Fruit fly (Drosophila melanogaster): ENCODE data around the gene CG11898.

Gene CG11898

dm6 chr3R:29148072-29148471 is 17.4 kb upstream of the CG11898 start, which contains the start of the genes CG11882 and Pglym78:
Gene CG11882, minus strand, starts transcription at chr3R:29148172.
Gene Pglym78, plus strand, starts transcription at chr3R:29148248.
- no peak for TF ChIP-seq pan (optimal IDR thresholded peaks at IDR 0.05)
- no peak for TF ChIP-seq usp (GFP tag; optimal IDR thresholded peaks at IDR 0.05)
- TF ChIP-seq EcR (GFP tag; optimal IDR thresholded peaks at IDR 0.05) = no peak
- no peak for TF ChIP-seq psq (optimal IDR thresholded peaks at IDR 0.05)
- TF ChIP-seq CG8478 (optimal IDR thresholded peaks at IDR 0.05) = no peak

DNA sequence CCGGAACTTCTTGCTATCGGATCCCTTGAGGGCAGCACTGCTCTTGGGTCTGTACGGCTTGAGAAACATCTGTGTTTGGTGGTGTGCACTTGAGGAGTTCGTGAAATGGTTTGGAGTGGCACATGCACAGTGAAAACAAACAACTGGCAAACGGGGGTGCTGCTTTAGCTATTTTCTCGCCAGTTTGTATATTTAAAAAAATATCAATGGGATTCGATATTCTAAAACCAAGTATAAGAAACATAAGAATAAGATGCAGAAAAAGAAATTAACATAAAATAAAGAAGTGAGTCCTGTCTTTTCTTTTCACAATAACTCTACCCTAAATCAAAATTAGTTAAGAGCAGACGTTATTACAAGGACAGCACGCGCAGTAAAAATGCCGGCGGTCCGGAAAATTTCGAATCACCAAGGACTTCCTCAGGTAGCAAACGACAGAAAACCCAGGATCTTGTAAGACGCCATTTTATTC is 13.8 kb upstream of the CG11898 start, which contains the start of gene eIF2D:
TSS of gene eIF2D (minus strand) at position 174 of the 472 bp plus-strand sequence.
- TF ChIP-seq Dll (optimal IDR thresholded peaks at IDR 0.05) (no peak), EcR (GFP tag; optimal IDR thresholded peaks at IDR 0.05) (no peak), CG8478 (optimal IDR thresholded peaks at IDR 0.05) (no peak), usp (GFP tag; optimal IDR thresholded peaks at IDR 0.05) (no peak), psq (optimal IDR thresholded peaks at IDR 0.05) (no peak), pan (optimal IDR thresholded peaks at IDR 0.05) (no peak)

DNA sequence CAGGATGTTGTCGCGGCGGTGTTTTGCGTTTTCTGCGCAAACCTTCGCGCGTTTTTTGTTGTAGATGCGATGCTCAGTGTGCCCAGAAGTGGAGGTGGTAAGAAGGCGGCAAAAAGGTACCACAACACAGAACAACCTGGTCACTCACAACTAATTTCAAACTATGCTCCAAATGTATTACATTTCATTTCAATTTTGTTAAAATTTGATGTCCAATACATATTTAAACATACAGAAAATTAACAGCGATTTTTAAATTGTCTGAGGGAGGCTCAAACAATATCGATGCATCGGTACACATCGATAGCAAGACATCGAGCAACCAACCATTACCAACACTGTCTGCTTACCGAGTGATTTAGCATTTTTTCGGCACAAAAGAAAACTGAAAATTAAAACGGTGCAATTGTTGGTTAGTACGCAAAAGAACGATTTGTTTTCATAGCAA is 12.2 kb upstream of the CG11898 start, which contains the start of the genes Slbp and Rpn2:
TSS of gene Slbp (minus strand) at position 70 of the 448 bp plus-strand sequence.
TSS of gene Rpn2 (plus strand) at position 328 of the 448 bp plus-strand sequence.
- TF ChIP-seq Dll (optimal IDR thresholded peaks at IDR 0.05) (no peak), pan (optimal IDR thresholded peaks at IDR 0.05) (no peak), CG8478 (optimal IDR thresholded peaks at IDR 0.05) (no peak), psq (optimal IDR thresholded peaks at IDR 0.05) (no peak), usp (GFP tag; optimal IDR thresholded peaks at IDR 0.05) (no peak), EcR (GFP tag; optimal IDR thresholded peaks at IDR 0.05) (no peak)

DNA sequence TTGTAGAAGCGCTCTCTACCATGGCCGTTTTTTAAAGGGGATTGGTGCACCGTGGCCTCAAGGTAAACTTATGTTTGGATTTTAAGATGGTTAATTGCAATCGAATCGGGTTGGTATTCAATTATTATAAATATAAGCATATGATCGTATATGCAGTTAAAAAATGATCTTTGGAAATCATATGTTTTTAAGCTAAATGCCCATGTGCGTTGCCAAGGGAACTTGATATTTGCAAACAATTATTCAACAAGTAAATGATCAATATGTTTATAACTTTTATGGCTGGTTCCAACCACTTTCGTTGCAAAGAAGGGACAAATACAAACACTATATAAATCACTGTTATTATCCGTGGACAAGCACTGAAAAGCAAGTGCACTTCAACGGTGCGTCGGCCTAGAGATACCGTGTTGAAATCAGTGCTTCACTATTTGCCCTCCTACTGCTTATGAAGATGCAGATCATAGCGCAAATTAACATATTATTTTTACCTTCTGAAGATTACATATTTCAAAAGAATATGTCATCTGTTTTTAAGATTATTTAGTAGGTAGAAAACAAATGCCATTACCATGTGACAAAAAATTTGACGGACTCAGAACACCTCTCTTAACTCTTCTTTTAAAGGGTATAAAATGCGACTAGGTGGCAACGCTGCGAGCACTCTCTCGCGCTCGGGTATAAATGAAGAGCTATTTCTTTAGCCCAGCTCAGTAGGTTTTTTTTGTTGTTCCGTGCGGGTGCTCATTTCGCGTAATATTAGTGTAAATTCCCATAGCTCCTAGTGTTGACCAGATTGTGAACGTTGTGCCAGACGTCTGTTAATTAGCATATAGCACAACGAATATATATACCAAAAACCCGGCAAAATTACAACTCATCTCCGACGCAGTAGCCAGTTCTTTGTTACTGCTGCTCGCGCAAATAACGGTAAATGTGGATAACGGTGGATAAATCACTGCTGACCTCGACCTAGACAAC is 7.7 kb upstream of the CG11898 start, which contains the start of gene rdog:
TSS of gene rdog (plus strand) at position 705 of the 981 bp plus-strand sequence.
- TF ChIP-seq EcR (GFP tag; optimal IDR thresholded peaks at IDR 0.05) (no peak), pan (optimal IDR thresholded peaks at IDR 0.05) (peak; percentile 97), psq (optimal IDR thresholded peaks at IDR 0.05) (no peak), CG8478 (optimal IDR thresholded peaks at IDR 0.05) (no peak), Dll (optimal IDR thresholded peaks at IDR 0.05) (no peak), usp (GFP tag; optimal IDR thresholded peaks at IDR 0.05) (no peak)

DNA sequence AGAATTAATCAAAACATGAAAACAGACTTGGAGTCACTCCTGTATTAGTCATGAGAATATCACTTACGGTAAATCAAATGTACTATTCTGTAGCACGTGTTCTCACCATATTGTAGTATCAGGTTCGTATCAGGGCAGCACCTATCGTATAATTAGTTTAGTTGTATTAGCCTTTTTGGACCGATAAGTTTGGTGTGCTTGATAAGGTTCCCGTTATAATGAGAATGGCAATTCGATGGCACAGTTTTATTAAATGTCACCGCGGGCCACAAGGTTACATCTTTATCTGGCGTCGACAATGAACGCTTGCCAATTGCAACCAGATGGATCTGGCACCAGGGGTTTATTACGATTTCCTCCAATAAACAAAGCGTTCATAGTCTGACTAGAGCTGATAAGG is 6.7 kb upstream of the CG11898 start:
- TF ChIP-seq CG8478 (optimal IDR thresholded peaks at IDR 0.05) (no peak), usp (GFP tag; optimal IDR thresholded peaks at IDR 0.05) (no peak), Dll (optimal IDR thresholded peaks at IDR 0.05) (no peak), pan (optimal IDR thresholded peaks at IDR 0.05) (no peak), EcR (GFP tag; optimal IDR thresholded peaks at IDR 0.05) (no peak), psq (optimal IDR thresholded peaks at IDR 0.05) (no peak)

dm6 chr3R:29159620-29160019 is 5.8 kb upstream of the CG11898 start:
- no peak for TF ChIP-seq usp (GFP tag; optimal IDR thresholded peaks at IDR 0.05)
- no peak for TF ChIP-seq psq (optimal IDR thresholded peaks at IDR 0.05)
- TF ChIP-seq Dll (optimal IDR thresholded peaks at IDR 0.05) = no peak
- no peak for TF ChIP-seq pan (optimal IDR thresholded peaks at IDR 0.05)
- TF ChIP-seq EcR (GFP tag; optimal IDR thresholded peaks at IDR 0.05) = no peak
- no peak for TF ChIP-seq CG8478 (optimal IDR thresholded peaks at IDR 0.05)

DNA sequence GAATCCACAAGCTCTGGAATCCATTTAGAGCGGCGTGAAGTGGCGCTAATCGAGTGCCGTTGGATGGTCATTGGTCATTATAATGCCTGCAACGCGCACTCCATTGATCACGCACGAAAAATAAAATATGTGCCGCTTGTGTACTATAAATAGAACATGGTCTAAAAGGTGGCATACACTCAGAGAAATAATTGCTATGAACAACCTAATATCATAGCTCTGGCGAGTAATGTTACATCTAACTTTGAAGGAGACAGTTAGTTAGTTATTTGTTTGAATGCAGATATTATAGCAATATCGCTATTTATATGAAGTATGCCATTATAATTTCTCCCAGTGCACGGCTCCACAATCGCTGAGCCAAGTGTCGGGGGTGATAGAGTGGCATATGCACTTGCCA is 25.5 kb downstream of the CG11898 start:
- no peak for TF ChIP-seq CG8478 (optimal IDR thresholded peaks at IDR 0.05)
- TF ChIP-seq EcR (GFP tag; optimal IDR thresholded peaks at IDR 0.05) = no peak
- no peak for TF ChIP-seq usp (GFP tag; optimal IDR thresholded peaks at IDR 0.05)
- no peak for TF ChIP-seq pan (optimal IDR thresholded peaks at IDR 0.05)
- TF ChIP-seq Dll (optimal IDR thresholded peaks at IDR 0.05) = no peak
- TF ChIP-seq psq (optimal IDR thresholded peaks at IDR 0.05) = no peak

DNA sequence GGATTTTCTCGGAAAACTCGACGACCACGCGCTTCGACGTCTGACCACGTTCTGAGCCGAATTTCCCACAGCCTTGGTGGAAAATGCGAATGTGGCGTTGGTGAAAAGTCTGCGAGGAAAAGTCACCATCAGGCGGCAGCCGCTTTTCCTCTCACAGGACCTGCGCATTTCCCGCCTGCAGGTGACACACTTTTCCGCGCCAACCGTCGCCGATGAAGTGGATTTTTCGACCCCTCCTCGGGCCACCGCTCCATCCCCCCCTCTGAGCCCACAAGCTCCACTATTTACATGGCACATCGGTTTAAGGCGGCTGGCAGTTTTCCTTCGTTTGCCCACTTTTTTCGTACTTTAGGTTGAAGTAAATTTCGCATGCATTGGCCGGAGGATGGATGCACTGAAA is 29.5 kb downstream of the CG11898 start, which contains the start of gene jus:
TSS of gene jus (minus strand) at position 38 of the 400 bp plus-strand sequence.
- no peak for TF ChIP-seq psq (optimal IDR thresholded peaks at IDR 0.05)

DNA sequence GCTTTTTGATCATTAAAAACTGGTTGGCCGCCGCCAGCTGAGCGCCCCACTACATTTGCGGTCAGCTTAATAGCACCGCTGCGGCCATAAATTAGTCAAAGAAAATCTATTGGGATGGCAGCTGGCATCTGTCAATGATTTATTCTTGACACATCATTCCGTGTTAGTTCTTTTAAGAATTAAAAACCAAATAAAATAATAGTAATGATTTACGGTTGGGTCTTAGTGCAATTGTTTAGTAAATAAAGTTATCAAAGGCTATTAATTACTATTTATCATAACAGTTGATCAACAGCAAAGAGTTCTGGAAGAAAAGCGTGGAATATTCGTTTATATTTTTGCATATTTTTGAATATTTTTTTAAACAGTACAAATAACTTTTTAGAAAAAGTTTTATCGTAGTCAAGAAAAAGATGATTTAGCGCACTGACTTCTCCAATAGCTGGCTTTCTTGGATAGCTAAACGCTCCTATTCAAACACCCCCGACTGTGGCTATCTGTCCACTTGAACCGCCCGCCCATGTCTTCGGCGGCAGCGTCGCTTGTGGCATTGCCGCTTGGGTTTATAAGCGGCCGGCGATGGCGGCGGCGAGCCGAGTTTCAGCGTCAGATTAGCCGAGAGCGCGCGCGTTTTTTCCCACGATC is 31.6 kb downstream of the CG11898 start, which contains the start of gene CG14515:
TSS of gene CG14515 (plus strand) at position 590 of the 645 bp plus-strand sequence.
- TF ChIP-seq psq (optimal IDR thresholded peaks at IDR 0.05) = no peak
- TF ChIP-seq CG8478 (optimal IDR thresholded peaks at IDR 0.05) = no peak
- no peak for TF ChIP-seq usp (GFP tag; optimal IDR thresholded peaks at IDR 0.05)
- TF ChIP-seq pan (optimal IDR thresholded peaks at IDR 0.05) = no peak
- no peak for TF ChIP-seq EcR (GFP tag; optimal IDR thresholded peaks at IDR 0.05)
- no peak for TF ChIP-seq Dll (optimal IDR thresholded peaks at IDR 0.05)

DNA sequence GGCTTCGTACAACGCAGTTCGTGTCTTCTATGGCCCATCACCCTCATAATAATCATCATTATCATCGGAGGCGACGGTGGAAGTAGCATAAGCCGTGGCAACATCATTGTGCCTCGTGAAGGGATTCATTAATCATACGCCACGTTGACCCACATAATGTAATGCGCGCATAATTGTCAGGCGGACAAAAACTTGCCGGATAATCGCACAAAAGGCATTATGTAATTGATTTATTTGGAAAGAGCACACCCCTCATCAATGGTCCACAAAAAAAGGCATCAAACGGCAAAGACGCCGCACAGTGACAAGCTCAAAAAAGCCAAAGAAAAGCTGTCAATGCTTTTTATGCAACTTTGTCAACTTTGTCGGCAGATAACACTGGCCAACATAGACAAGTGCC is 32.9 kb downstream of the CG11898 start:
- TF ChIP-seq CG8478 (optimal IDR thresholded peaks at IDR 0.05) (no peak), pan (optimal IDR thresholded peaks at IDR 0.05) (no peak), usp (GFP tag; optimal IDR thresholded peaks at IDR 0.05) (no peak), EcR (GFP tag; optimal IDR thresholded peaks at IDR 0.05) (no peak), Dll (optimal IDR thresholded peaks at IDR 0.05) (no peak)

dm6 chr3R:29199807-29200693 is 34.6 kb downstream of the CG11898 start, which contains the start of gene CG11899:
Gene CG11899, plus strand, starts transcription at chr3R:29200454.
- TF ChIP-seq usp (GFP tag; optimal IDR thresholded peaks at IDR 0.05) (no peak), psq (optimal IDR thresholded peaks at IDR 0.05) (no peak), EcR (GFP tag; optimal IDR thresholded peaks at IDR 0.05) (peak; percentile 86 to 91)
